Fruit fly (Drosophila melanogaster) Kc167 (cell line): ENCODE data around the gene CG31262.

Source experiments
- Myc ChIP-seq: fragments of >200 bp; optimal IDR thresholded peaks from 2 replicates; lab custom pipeline; 2017; ENCODE audit warnings: missing external identifiers
- Sin3A ChIP-seq: fragments of >200 bp; optimal IDR thresholded peaks from 2 replicates; lab custom pipeline; 2018; ENCODE audit warnings: missing external identifiers
- h ChIP-seq: fragments of >200 bp; optimal IDR thresholded peaks from 3 replicates; lab custom pipeline; 2018; ENCODE audit warnings: missing external identifiers
- insv ChIP-seq: fragments of >200 bp; optimal IDR thresholded peaks from 3 replicates; lab custom pipeline; 2018; ENCODE audit warnings: missing external identifiers
- psq ChIP-seq: fragments of >200 bp; optimal IDR thresholded peaks from 2 replicates; lab custom pipeline; 2017; ENCODE audit warnings: missing external identifiers
- ttk ChIP-seq: sonication (Bioruptor generic); optimal IDR thresholded peaks from 2 replicates; lab custom pipeline; 2017; ENCODE audit warnings: missing external identifiers

CG31262 gene

dm6 chr3R:17192009-17192408 is 30.9 kb downstream of the CG31262 start:
- TF ChIP-seq psq (lab: Kevin White, UChicago): no peak
- no peak for TF ChIP-seq Sin3A (lab: Kevin White, UChicago)
- no peak for TF ChIP-seq h (lab: Kevin White, UChicago)
- no peak for TF ChIP-seq insv
- TF ChIP-seq ttk (lab: Kevin White, UChicago): no peak
- no peak for TF ChIP-seq Myc (lab: Kevin White, UChicago)

dm6 chr3R:17178140-17178539 is 44.7 kb downstream of the CG31262 start:
- TF ChIP-seq ttk (lab: Kevin White, UChicago) (no peak), h (lab: Kevin White, UChicago) (no peak), psq (lab: Kevin White, UChicago) (no peak), Myc (lab: Kevin White, UChicago) (no peak), insv (no peak), Sin3A (lab: Kevin White, UChicago) (no peak)
